Worm (Caenorhabditis elegans): ENCODE measurements around the gene C56E6.2.
A peak's percentile ranks its signal among the peaks of the same experiment; 100 is the strongest.

The C56E6.2 gene

ce11 chrII:6491817-6492452, 32.8 kb upstream of the C56E6.2 start, which contains the start of the genes T28D9.11 and T28D9.1 (continued):
- TF ChIP-seq fkh-3 (tag; optimal IDR thresholded peaks at IDR 0.05) (no peak), hmg-1.2 (GFP tag; IDR thresholded peaks at IDR 0.05) (peak; percentile 28; the same call in 1 of the 2 replicates), chd-7 (tag; optimal IDR thresholded peaks at IDR 0.05) (peak; percentile 12), F39B2.1 (GFP tag; IDR thresholded peaks at IDR 0.05) (no peak), madf-3 (GFP tag; IDR thresholded peaks at IDR 0.05) (no peak), athp-1 (tag; optimal IDR thresholded peaks at IDR 0.05) (no peak), hmg-20 (GFP tag; IDR thresholded peaks at IDR 0.05) (no peak), mel-28 (tag; optimal IDR thresholded peaks at IDR 0.05; ENCODE audit: borderline replicate concordance) (no peak), madf-8 (GFP tag; conservative IDR thresholded peaks at IDR 0.05) (peak; percentile 23; the same call in 1 of the 2 replicates), F52B5.7 (tag; optimal IDR thresholded peaks at IDR 0.05) (peak; percentile 11), attf-6 (GFP tag; IDR thresholded peaks at IDR 0.05) (no peak), gei-17 (GFP tag; optimal IDR thresholded peaks at IDR 0.05) (no peak), dpff-1 (tag; optimal IDR thresholded peaks at IDR 0.05) (no peak), egrh-3 (GFP tag; IDR thresholded peaks at IDR 0.05) (peak; percentile 88), nhr-120 (GFP tag; IDR thresholded peaks at IDR 0.05) (no peak), ztf-22 (GFP tag; optimal IDR thresholded peaks at IDR 0.05) (peak; percentile 43), ceh-91 (GFP tag; IDR thresholded peaks at IDR 0.05) (0 out of 2 replicates have a peak, but pooled peaks have one; percentile 25), lin-35 (GFP tag; optimal IDR thresholded peaks at IDR 0.05) (peak in 1 of 3 experiments; percentile 45), K12H6.12 (tag; optimal IDR thresholded peaks at IDR 0.05) (peak; percentile 64), egl-18 (GFP tag; IDR thresholded peaks at IDR 0.05) (0 out of 2 replicates have a peak, but pooled peaks have one; percentile 40), ztf-18 (tag; optimal IDR thresholded peaks at IDR 0.05) (peak; percentile 6), ceh-79 (tag; optimal IDR thresholded peaks at IDR 0.05) (no peak), lin-54 (GFP tag; optimal IDR thresholded peaks at IDR 0.05) (peak; percentile 46), sdz-38 (tag; optimal IDR thresholded peaks at IDR 0.05) (no peak), xnd-1 (tag; optimal IDR thresholded peaks at IDR 0.05) (no peak), rec-8 (tag; optimal IDR thresholded peaks at IDR 0.05) (no peak), die-1 (tag; optimal IDR thresholded peaks at IDR 0.05) (peak; percentile 2), dox-1 (GFP tag; IDR thresholded peaks at IDR 0.05) (peak; percentile 66), T26A5.8 (tag; optimal IDR thresholded peaks at IDR 0.05) (no peak), rcor-1 (GFP tag; IDR thresholded peaks at IDR 0.05) (peak; percentile 60), madf-10 (tag; optimal IDR thresholded peaks at IDR 0.05) (peak; percentile 28), ztf-28 (GFP tag; IDR thresholded peaks at IDR 0.05) (no peak), ccch-3 (GFP tag; optimal IDR thresholded peaks at IDR 0.05) (no peak), K11D2.4 (GFP tag; IDR thresholded peaks at IDR 0.05) (peak; percentile 46; the same call in 1 of the 2 replicates), cebp-1 (GFP tag; IDR thresholded peaks at IDR 0.05) (no peak; the same call in 1 of the 2 replicates), cebp-1 (tag; optimal IDR thresholded peaks at IDR 0.05) (peak; percentile 57), lsl-1 (GFP tag; optimal IDR thresholded peaks at IDR 0.05) (no peak)

- TF ChIP-seq F33H1.4 (GFP tag; IDR thresholded peaks at IDR 0.05) = no peak
- 0 out of 2 replicates have a peak, but pooled peaks have one; percentile 7 for TF ChIP-seq egl-18 (GFP tag; IDR thresholded peaks at IDR 0.05)
Observed at ce11 chrII:6493139-6493538, 31.6 kb upstream of the C56E6.2 start.
